Fruit fly (Drosophila melanogaster) whole organism: ENCODE measurements around the gene CG33514.

Source experiments
- CG8478 ChIP-seq: fragments of >200 bp; optimal IDR thresholded peaks from 2 replicates; lab custom pipeline; 2018; ENCODE audit warnings: inconsistent platforms
- Dll ChIP-seq: fragments of >200 bp; optimal IDR thresholded peaks from 2 replicates; lab custom pipeline; 2017
- pan ChIP-seq: fragments of >200 bp; optimal IDR thresholded peaks from 2 replicates; lab custom pipeline; 2017
- usp ChIP-seq: fragments of >200 bp; optimal IDR thresholded peaks from 2 replicates; lab custom pipeline; 2017; ENCODE audit warnings: missing biosample characterization, missing genetic modification characterization, mixed read lengths

dm6 chr3L:4407743-4408142 is 42.5 kb downstream of the CG33514 start:
- no peak for TF ChIP-seq Dll (lab: Kevin White, UChicago)
- TF ChIP-seq pan (lab: Kevin White, UChicago), result no peak
- TF ChIP-seq CG8478 (lab: Kevin White, UChicago), result no peak
- no peak for TF ChIP-seq usp (GFP tag; lab: Kevin White, UChicago)
